Worm (Caenorhabditis elegans) whole organism, young adult: ENCODE results near the gene haao-1.

Source experiments
- K12H6.12 ChIP-seq: fragments of 200-800 bp; sonication (Bioruptor generic); optimal IDR thresholded peaks from 2 replicates; lab custom pipeline; 2018; ENCODE audit warnings: mild to moderate bottlenecking, missing genetic modification characterization, missing compliant biosample characterization
- ama-1 ChIP-seq, 3 experiments: fragments of 150-350 bp in 1 of 3; sonication (generic microtip) in 2 of 3; optimal IDR thresholded peaks; 2 replicates each; lab custom pipeline; 2014 to 2018; ENCODE audit warnings: missing biosample characterization in 2 of 3, missing genetic modification characterization in 2 of 3, missing genetic modification reagents in 2 of 3
- attf-3 ChIP-seq: fragments of 200-800 bp; sonication (Bioruptor generic); conservative IDR thresholded peaks from 2 replicates; pipeline ENCODE4 v1.3.6; 2022; ENCODE audit warnings: missing genetic modification reagents, missing genetic modification characterization, missing compliant biosample characterization
- bed-2 ChIP-seq: fragments of 200-800 bp; sonication (Bioruptor generic); IDR thresholded peaks from 2 replicates; pipeline ENCODE4 v1.3.6; 2022; ENCODE audit warnings: missing genetic modification reagents, missing genetic modification characterization, missing compliant biosample characterization
- ceh-100 ChIP-seq: fragments of 200-800 bp; sonication (Bioruptor generic); IDR thresholded peaks from 2 replicates; pipeline ENCODE4 v1.3.6; 2022; ENCODE audit warnings: missing genetic modification reagents, missing genetic modification characterization, missing compliant biosample characterization
- dpl-1 ChIP-seq: fragments of 150-350 bp; optimal IDR thresholded peaks from 2 replicates; lab custom pipeline; 2014; ENCODE audit warnings: missing biosample characterization, missing genetic modification reagents, missing genetic modification characterization
- hrde-1 ChIP-seq: sonication (generic microtip); optimal IDR thresholded peaks from 2 replicates; lab custom pipeline; 2016; ENCODE audit warnings: missing genetic modification characterization, mild to moderate bottlenecking, missing compliant biosample characterization, moderate library complexity, missing genotype, missing genetic modification reagents, borderline replicate concordance
- madf-10 ChIP-seq: sonication (generic microtip); optimal IDR thresholded peaks from 2 replicates; lab custom pipeline; 2016; ENCODE audit warnings: mild to moderate bottlenecking, missing genetic modification characterization, missing compliant biosample characterization
- pha-4 ChIP-seq: fragments of 150-350 bp; sonication (generic microtip); optimal IDR thresholded peaks from 2 replicates; lab custom pipeline; 2014; ENCODE audit warnings: missing biosample characterization, missing genetic modification reagents, missing genetic modification characterization
- snpc-4 ChIP-seq, 5 experiments: fragments of 150-350 bp in 1 of 5; sonication (generic microtip) in 4 of 5; optimal IDR thresholded peaks; 2 replicates each; lab custom pipeline; 2014 to 2018; ENCODE audit warnings: missing genetic modification characterization in 5 of 5, missing biosample characterization in 3 of 5, antibody characterized with exemption in 2 of 5, mild to moderate bottlenecking in 2 of 5, missing compliant biosample characterization in 2 of 5, missing genotype in 2 of 5, moderate library complexity in 2 of 5, missing genetic modification reagents in 1 of 5
- xnd-1 ChIP-seq: sonication (generic microtip); optimal IDR thresholded peaks from 2 replicates; lab custom pipeline; 2016; ENCODE audit warnings: missing genotype, missing genetic modification reagents, missing genetic modification characterization, missing compliant biosample characterization

DNA sequence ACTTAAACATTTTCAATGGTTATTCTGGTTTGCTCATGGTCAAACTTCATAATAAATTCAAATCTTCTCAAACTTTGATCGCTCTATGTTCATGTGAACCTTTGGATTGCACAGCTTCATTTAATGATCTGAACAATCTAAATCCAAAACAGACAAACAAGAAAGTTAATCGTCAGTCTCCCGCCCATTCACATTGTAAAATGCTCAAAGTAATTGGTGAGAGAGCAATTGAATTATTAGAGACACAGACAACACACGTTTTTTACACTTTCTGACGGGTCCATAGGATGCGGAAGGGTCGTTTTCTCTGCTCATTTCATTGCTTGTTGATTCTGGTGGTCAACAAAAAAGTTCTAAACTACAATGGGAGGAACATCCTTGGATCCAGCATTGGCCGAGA is 8.0 kb upstream of the haao-1 start, which contains the start of gene gsnl-1:
- TF ChIP-seq bed-2: no peak
- no peak for TF ChIP-seq ceh-100 (GFP tag; lab: Robert Waterston, UW)
- TF ChIP-seq pha-4 (tag; lab: Kevin White, UChicago): no peak
- no peak for TF ChIP-seq attf-3
- TF ChIP-seq snpc-4 (GFP tag; optimal IDR thresholded peaks at IDR 0.05; lab: Kevin White, UChicago): no peak
- no peak for TF ChIP-seq snpc-4 (tag; optimal IDR thresholded peaks at IDR 0.05; lab: Kevin White, UChicago)
- TF ChIP-seq K12H6.12: no peak
- no peak for TF ChIP-seq madf-10 (tag; lab: Kevin White, UChicago)
- no peak for TF ChIP-seq dpl-1
- no peak for TF ChIP-seq xnd-1 (tag; lab: Kevin White, UChicago)
- no peak for TF ChIP-seq hrde-1 (tag; lab: Kevin White, UChicago)
- TF ChIP-seq ama-1 (optimal IDR thresholded peaks at IDR 0.05; lab: Kevin White, UChicago): no peak
- no peak for TF ChIP-seq ama-1 (GFP tag; optimal IDR thresholded peaks at IDR 0.05; lab: Kevin White, UChicago)
